Worm (Caenorhabditis elegans): ENCODE data around the gene unc-104.

Gene unc-104

DNA sequence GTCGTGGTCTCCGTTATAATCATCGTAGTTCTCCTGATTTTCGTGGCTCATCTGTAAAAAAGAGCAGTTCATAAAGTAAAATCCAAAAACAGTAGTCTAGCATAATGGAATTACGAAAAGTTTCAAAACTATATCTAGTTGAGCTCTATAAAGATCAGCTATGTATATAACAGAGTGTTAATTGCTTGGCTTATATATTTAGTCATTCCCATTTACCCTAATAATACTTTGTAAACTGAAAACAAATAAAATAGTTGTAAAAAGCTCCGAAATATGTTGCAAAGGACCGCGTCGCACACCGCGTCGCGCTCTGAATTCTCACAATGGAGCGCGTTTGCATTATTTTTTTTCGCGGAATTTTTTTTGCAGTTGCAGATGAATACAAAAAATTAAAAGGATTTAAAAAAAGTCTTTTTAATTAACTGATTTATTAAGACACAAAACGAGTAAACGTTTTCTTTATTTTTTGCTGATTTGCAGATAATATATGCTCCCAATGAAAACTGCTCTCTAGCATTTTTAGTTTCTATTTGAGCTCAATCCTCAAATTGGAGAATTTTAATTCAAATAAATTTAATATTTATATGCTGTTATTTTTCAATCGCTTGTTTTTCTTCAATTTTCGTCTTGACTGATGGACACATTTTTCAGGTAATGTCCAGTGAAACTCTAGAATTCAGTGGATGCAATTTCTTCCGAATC, 55.4 kb downstream of the unc-104 start, which contains the start of the genes tcer-1 and ZK1127.5 (continued):
- TF ChIP-seq snpc-4 (tag; optimal IDR thresholded peaks at IDR 0.05) (peak; percentile 40), fos-1 (tag; optimal IDR thresholded peaks at IDR 0.05) (peak; percentile 1), nhr-11 (tag; optimal IDR thresholded peaks at IDR 0.05) (no peak), dmd-4 (tag; optimal IDR thresholded peaks at IDR 0.05) (no peak), lin-11 (tag; optimal IDR thresholded peaks at IDR 0.05) (no peak), R02D3.7 (tag; optimal IDR thresholded peaks at IDR 0.05) (no peak), gmeb-1 (tag; optimal IDR thresholded peaks at IDR 0.05) (peak; percentile 55), unc-39 (tag; optimal IDR thresholded peaks at IDR 0.05) (no peak), sma-9 (GFP tag; optimal IDR thresholded peaks at IDR 0.05) (peak; percentile 4), sma-9 (tag; optimal IDR thresholded peaks at IDR 0.05) (no peak), elt-1 (tag; optimal IDR thresholded peaks at IDR 0.05) (no peak), ama-1 (optimal IDR thresholded peaks at IDR 0.05) (no peak)

DNA sequence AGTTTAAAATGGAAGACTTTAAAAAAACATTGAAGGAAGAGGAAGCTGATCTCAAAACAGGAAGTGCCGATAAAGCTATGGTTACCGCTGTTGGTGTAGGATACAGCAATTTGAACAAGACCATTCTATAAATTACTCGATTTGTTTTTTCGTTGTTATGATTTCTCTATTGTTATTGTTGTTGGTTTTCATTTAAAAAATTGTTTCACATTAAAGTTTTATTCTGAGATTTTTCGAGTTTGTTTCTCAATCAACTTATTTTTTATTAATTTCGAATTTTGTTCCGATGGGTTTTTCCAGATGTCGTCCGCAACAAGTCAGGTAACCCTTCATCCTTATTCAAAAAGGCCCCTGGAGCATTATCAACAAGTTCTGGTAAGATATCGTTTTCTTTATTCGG, 57.0 kb downstream of the unc-104 start, which contains the start of gene ZK1127.12:
TSS of gene ZK1127.12 (plus strand) at position 301 of the 400 bp plus-strand sequence.
- TF ChIP-seq unc-55 (GFP tag; optimal IDR thresholded peaks at IDR 0.05): no peak

DNA sequence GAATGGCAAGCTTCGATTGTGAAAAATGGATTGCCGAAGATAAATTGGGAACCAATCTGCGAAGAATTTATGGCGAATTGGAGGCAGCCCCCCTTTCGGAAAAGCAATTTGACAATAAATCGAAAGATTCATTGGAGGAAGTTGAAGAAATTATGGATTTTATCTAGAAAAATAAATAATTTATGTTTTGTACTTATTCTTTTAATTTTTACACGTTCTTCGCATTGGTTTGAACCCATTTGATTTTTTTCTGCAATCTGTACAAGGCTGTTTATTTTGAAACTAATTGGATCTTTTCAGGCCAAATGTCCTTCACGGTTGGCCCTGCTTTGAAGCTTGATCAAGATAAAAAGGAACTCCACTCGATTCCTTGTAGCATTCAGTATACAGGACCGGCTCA, 58.2 kb downstream of the unc-104 start, which contains the start of gene ZK1127.13:
TSS of gene ZK1127.13 (plus strand) at position 301 of the 400 bp plus-strand sequence.
- TF ChIP-seq ceh-82 (tag; optimal IDR thresholded peaks at IDR 0.05) (no peak), alr-1 (tag; optimal IDR thresholded peaks at IDR 0.05) (no peak), ama-1 (optimal IDR thresholded peaks at IDR 0.05) (no peak), blmp-1 (tag; optimal IDR thresholded peaks at IDR 0.05; ENCODE audit: insufficient read depth) (no peak), ztf-11 (tag; optimal IDR thresholded peaks at IDR 0.05) (no peak), unc-55 (GFP tag; optimal IDR thresholded peaks at IDR 0.05) (no peak), nhr-77 (tag; optimal IDR thresholded peaks at IDR 0.05) (no peak), peb-1 (tag; optimal IDR thresholded peaks at IDR 0.05) (no peak), C34F6.9 (tag; optimal IDR thresholded peaks at IDR 0.05) (no peak), ceh-16 (tag; optimal IDR thresholded peaks at IDR 0.05) (no peak), nhr-237 (tag; optimal IDR thresholded peaks at IDR 0.05) (no peak), elt-3 (tag; optimal IDR thresholded peaks at IDR 0.05) (no peak), lin-13 (GFP tag; optimal IDR thresholded peaks at IDR 0.05) (no peak), nhr-21 (tag; optimal IDR thresholded peaks at IDR 0.05) (no peak), mdl-1 (tag; optimal IDR thresholded peaks at IDR 0.05) (no peak), gmeb-1 (tag; optimal IDR thresholded peaks at IDR 0.05) (no peak)

DNA sequence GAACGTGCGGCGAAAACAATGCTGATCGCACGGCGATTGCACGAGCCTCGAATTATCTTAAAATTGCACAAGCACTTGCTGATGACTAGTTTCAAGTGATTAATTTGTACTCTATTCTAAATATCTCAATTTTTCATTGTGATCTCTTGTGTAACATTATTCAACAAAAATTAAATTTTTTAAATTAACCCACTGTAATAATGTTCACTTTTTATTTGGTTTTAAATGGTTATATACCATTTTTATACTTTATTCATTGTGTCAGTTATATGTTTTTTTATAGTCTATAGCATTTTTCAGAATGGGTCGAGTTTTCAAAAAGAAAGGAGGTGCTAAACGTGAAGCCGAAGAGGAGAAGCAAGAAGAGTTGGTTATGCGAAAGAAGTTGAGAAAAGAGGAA, 58.9 kb downstream of the unc-104 start, which contains the start of gene ZK1127.4:
TSS of gene ZK1127.4 (plus strand) at position 301 of the 400 bp plus-strand sequence.
- no peak for TF ChIP-seq fos-1 (tag; optimal IDR thresholded peaks at IDR 0.05)
- no peak for TF ChIP-seq ZK546.5 (tag; optimal IDR thresholded peaks at IDR 0.05)
- TF ChIP-seq nhr-129 (tag; optimal IDR thresholded peaks at IDR 0.05): no peak
- TF ChIP-seq nhr-6 (tag; optimal IDR thresholded peaks at IDR 0.05): no peak
- TF ChIP-seq mdl-1 (tag; optimal IDR thresholded peaks at IDR 0.05): no peak
- TF ChIP-seq mab-5 (tag; optimal IDR thresholded peaks at IDR 0.05): no peak
- no peak for TF ChIP-seq nhr-237 (tag; optimal IDR thresholded peaks at IDR 0.05)
- no peak for TF ChIP-seq R02D3.7 (tag; optimal IDR thresholded peaks at IDR 0.05)
- TF ChIP-seq nhr-23 (tag; optimal IDR thresholded peaks at IDR 0.05): no peak
- no peak for TF ChIP-seq nhr-11 (tag; optimal IDR thresholded peaks at IDR 0.05)
- TF ChIP-seq ztf-11 (tag; optimal IDR thresholded peaks at IDR 0.05): no peak
- TF ChIP-seq elt-1 (tag; optimal IDR thresholded peaks at IDR 0.05): no peak
- TF ChIP-seq unc-39 (tag; optimal IDR thresholded peaks at IDR 0.05): no peak

DNA sequence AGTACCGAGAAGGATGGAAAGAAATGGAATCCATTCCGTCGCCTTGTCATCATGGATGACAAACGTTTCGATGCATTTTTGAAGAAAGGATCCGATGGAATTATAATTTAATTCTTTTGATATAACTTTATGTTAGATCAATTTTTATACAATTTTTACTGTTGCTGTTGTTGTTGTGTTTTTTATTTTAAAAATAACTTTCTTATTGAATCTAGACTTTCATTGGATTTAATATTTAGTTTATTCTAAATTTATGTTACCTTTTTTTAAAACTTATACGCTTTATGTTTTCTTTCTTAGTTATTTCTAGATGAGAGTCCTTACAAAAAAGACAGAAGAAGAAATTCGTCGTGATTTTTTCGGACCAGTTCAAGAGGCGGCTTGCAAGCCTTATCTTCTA, 60.2 kb downstream of the unc-104 start, which contains the start of gene ZK1127.3:
TSS of gene ZK1127.3 (plus strand) at position 301 of the 400 bp plus-strand sequence.
- TF ChIP-seq crh-2 (tag; optimal IDR thresholded peaks at IDR 0.05) (no peak), nhr-237 (tag; optimal IDR thresholded peaks at IDR 0.05) (no peak), fos-1 (tag; optimal IDR thresholded peaks at IDR 0.05) (no peak), mbf-1 (tag; optimal IDR thresholded peaks at IDR 0.05) (no peak), peb-1 (tag; optimal IDR thresholded peaks at IDR 0.05) (no peak), mab-5 (tag; optimal IDR thresholded peaks at IDR 0.05) (no peak), gmeb-1 (tag; optimal IDR thresholded peaks at IDR 0.05) (no peak), blmp-1 (tag; optimal IDR thresholded peaks at IDR 0.05; ENCODE audit: insufficient read depth) (no peak), nhr-6 (tag; optimal IDR thresholded peaks at IDR 0.05) (no peak), skn-1 (tag; optimal IDR thresholded peaks at IDR 0.05) (no peak), unc-39 (tag; optimal IDR thresholded peaks at IDR 0.05) (no peak)

Data from whole organism, L2 larva.